Fruit fly (Drosophila melanogaster) whole organism, pupa: ENCODE results near the gene Brf.

Source experiments
- CG10348 ChIP-seq: fragments of 200-800 bp; sonication (Bioruptor generic); IDR thresholded peaks from 2 replicates; pipeline ENCODE4 v1.3.6; 2022; ENCODE audit warnings: missing biosample characterization, missing genetic modification characterization
- CG14655 ChIP-seq: fragments of 200-800 bp; sonication (Bioruptor generic); optimal IDR thresholded peaks from 3 replicates; lab custom pipeline; 2017; ENCODE audit warnings: mild to moderate bottlenecking, missing biosample characterization, missing genetic modification reagents, missing genetic modification characterization
- EcR ChIP-seq: fragments of 200-800 bp; sonication (Bioruptor generic); optimal IDR thresholded peaks from 3 replicates; lab custom pipeline; 2019; ENCODE audit warnings: missing biosample characterization, missing genetic modification characterization, mild to moderate bottlenecking, moderate library complexity, missing genetic modification reagents
- Ets98B ChIP-seq: fragments of 200-800 bp; sonication (Bioruptor generic); IDR thresholded peaks from 2 replicates; pipeline ENCODE4 v1.3.6; 2022; ENCODE audit warnings: missing biosample characterization, missing genetic modification characterization
- Pif1A ChIP-seq: fragments of 200-800 bp; sonication (Bioruptor generic); optimal IDR thresholded peaks from 3 replicates; lab custom pipeline; 2016; ENCODE audit warnings: missing biosample characterization, missing genetic modification characterization
- Snoo ChIP-seq: fragments of 200-800 bp; sonication (Bioruptor generic); optimal IDR thresholded peaks from 3 replicates; lab custom pipeline; 2017; ENCODE audit warnings: missing biosample characterization, mild to moderate bottlenecking, missing genetic modification characterization, inconsistent platforms
- fd96Ca ChIP-seq: fragments of 200-800 bp; sonication (Bioruptor generic); IDR thresholded peaks from 3 replicates; pipeline ENCODE4 v1.3.6; 2022; ENCODE audit warnings: missing biosample characterization, missing genetic modification characterization
- gl ChIP-seq: fragments of 200-800 bp; sonication (Bioruptor generic); optimal IDR thresholded peaks from 2 replicates; lab custom pipeline; 2018; ENCODE audit warnings: missing biosample characterization, mild to moderate bottlenecking, missing genetic modification characterization

DNA sequence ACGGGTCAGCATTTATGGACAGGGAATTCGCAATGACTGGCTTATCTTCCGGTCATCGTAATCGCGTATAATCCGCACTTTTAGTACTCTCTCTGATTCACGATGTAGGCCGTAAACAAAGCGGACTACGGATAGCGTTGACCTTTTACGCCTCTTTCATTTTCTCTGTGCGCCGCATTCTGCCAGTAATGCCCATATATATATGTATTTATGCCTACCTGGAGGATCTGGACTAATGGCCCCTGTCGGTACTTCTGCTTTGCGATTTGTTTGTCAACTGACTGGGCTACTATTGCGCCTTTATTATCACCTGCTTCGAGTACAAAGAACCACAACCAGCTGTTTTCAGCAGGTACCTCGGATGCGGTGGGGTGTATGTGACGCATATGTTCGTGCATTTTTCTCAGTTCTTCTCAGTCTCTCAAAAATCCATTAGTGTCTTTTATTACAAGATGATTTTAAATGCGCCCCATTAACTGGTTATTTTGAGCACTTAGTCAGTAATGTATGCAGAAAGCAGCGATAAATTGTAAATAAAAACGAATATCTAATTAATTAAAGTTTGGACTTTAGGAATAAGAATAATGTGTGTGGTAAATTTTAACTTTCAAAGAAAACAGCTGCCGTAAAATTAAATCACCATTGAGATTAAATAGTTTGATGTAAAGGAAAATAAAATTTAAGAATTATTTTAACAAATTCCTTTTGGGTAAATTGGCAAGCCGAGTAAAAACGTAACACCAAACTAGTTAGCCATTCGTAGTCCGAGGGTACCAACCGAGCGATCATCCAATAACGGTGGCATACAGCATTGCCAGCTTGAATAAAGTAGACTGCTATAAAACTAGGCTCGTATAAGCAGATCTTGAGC lies 3.4 kb upstream of the Brf start, which contains the start of gene CREG:
- TF ChIP-seq EcR (GFP tag; lab: Kevin White, UChicago) (peak; percentile 85), Pif1A (GFP tag; lab: Kevin White, UChicago) (peak; percentile 32), gl (no peak), Ets98B (GFP tag; lab: Robert Waterston, UW) (0 out of 2 replicates have a peak, but pooled peaks have one; percentile 24), CG10348 (GFP tag; lab: Robert Waterston, UW) (no peak), fd96Ca (GFP tag; lab: Robert Waterston, UW) (no peak), Snoo (peak; percentile 46), CG14655 (peak; percentile 53)
